Fruit fly (Drosophila melanogaster): ENCODE results near the gene CG14610.

CG14610 gene

dm6 chr3R:7108589-7109312, 35.3 kb downstream of the CG14610 start (continued):
- TF ChIP-seq bowl (GFP tag; IDR thresholded peaks at IDR 0.05) (no peak), CG11398 (GFP tag; optimal IDR thresholded peaks at IDR 0.05) (peak; percentile 91), CG12744 (GFP tag; optimal IDR thresholded peaks at IDR 0.05) (peak; percentile 82), Meics (GFP tag; optimal IDR thresholded peaks at IDR 0.05) (peak; percentile 75), Xrp1 (GFP tag; IDR thresholded peaks at IDR 0.05) (no peak), en (GFP tag; optimal IDR thresholded peaks at IDR 0.05) (peak; percentile 88), org-1 (GFP tag; optimal IDR thresholded peaks at IDR 0.05) (peak; percentile 87), CG11456 (GFP tag; IDR thresholded peaks at IDR 0.05) (no peak), Scr (GFP tag; IDR thresholded peaks at IDR 0.05; ENCODE audit: partially characterized antibody) (no peak), zfh1 (GFP tag; IDR thresholded peaks at IDR 0.05) (no peak), tin (GFP tag; optimal IDR thresholded peaks at IDR 0.05) (peak; percentile 96), crp (GFP tag; optimal IDR thresholded peaks at IDR 0.05) (peak; percentile 41 to 60), pzg (GFP tag; optimal IDR thresholded peaks at IDR 0.05) (no peak), CG3838 (GFP tag; optimal IDR thresholded peaks at IDR 0.05) (peak; percentile 86), kni (GFP tag; optimal IDR thresholded peaks at IDR 0.05) (peak; percentile 73), corto (GFP tag; optimal IDR thresholded peaks at IDR 0.05) (peak; percentile 43), Drgx (GFP tag; IDR thresholded peaks at IDR 0.05) (no peak), jigr1 (GFP tag; IDR thresholded peaks at IDR 0.05) (no peak), CG8388 (GFP tag; optimal IDR thresholded peaks at IDR 0.05) (peak; percentile 97), pnt (GFP tag; optimal IDR thresholded peaks at IDR 0.05) (peak; percentile 88), nom (GFP tag; optimal IDR thresholded peaks at IDR 0.05) (peak; percentile 62), tll (GFP tag; optimal IDR thresholded peaks at IDR 0.05) (peak in 1 of 2 experiments; percentile 76), CG2129 (GFP tag; IDR thresholded peaks at IDR 0.05; ENCODE audit: partially characterized antibody) (no peak), CG3281 (GFP tag; optimal IDR thresholded peaks at IDR 0.05) (peak; percentile 64), pan (optimal IDR thresholded peaks at IDR 0.05) (no peak), pan (GFP tag; optimal IDR thresholded peaks at IDR 0.05 in 1 of 2, IDR thresholded peaks at IDR 0.05 in 1 of 2) (no peak), cad (GFP tag; optimal IDR thresholded peaks at IDR 0.05) (no peak), mld (GFP tag; IDR thresholded peaks at IDR 0.05; ENCODE audit: partially characterized antibody) (no peak), CG18011 (GFP tag; optimal IDR thresholded peaks at IDR 0.05) (peak; percentile 49), CG15011 (GFP tag; optimal IDR thresholded peaks at IDR 0.05) (peak; percentile 87), ATbp (GFP tag; optimal IDR thresholded peaks at IDR 0.05) (peak; percentile 96), CG3163 (GFP tag; optimal IDR thresholded peaks at IDR 0.05) (peak; percentile 68), CG6272 (GFP tag; IDR thresholded peaks at IDR 0.05) (peak; percentile 86), Dip3 (GFP tag; optimal IDR thresholded peaks at IDR 0.05) (peak; percentile 44), pum (GFP tag; optimal IDR thresholded peaks at IDR 0.05) (peak; percentile 90), Ets65A (GFP tag) (peak; percentile 97), Nf-YC (tag; optimal IDR thresholded peaks at IDR 0.05) (peak; percentile 65), ap (GFP tag; IDR thresholded peaks at IDR 0.05) (no peak), CG1602 (GFP tag; optimal IDR thresholded peaks at IDR 0.05) (peak; percentile 96), danr (GFP tag; IDR thresholded peaks at IDR 0.05) (no peak), CG2116 (GFP tag; optimal IDR thresholded peaks at IDR 0.05) (peak; percentile 74), ase (GFP tag; IDR thresholded peaks at IDR 0.05) (no peak), zfh2 (GFP tag; optimal IDR thresholded peaks at IDR 0.05) (no peak), ash1 (GFP tag; optimal IDR thresholded peaks at IDR 0.05) (no peak), HmgD (GFP tag; optimal IDR thresholded peaks at IDR 0.05) (peak; percentile 33), CG13287 (GFP tag; IDR thresholded peaks at IDR 0.05; ENCODE audit: partially characterized antibody) (no peak), CG5245 (GFP tag; optimal IDR thresholded peaks at IDR 0.05) (peak; percentile 93), abd-A (tag; optimal IDR thresholded peaks at IDR 0.05) (no peak), CG4707 (GFP tag; optimal IDR thresholded peaks at IDR 0.05) (peak; percentile 89), CG14965 (GFP tag; optimal IDR thresholded peaks at IDR 0.05; ENCODE audit: borderline replicate concordance) (peak; percentile 45)
